Fruit fly (Drosophila melanogaster): ENCODE measurements around the gene Mco3.

- TF ChIP-seq Blimp-1 (GFP tag; optimal IDR thresholded peaks at IDR 0.05) (no peak), CG15336 (GFP tag; IDR thresholded peaks at IDR 0.05) (no peak), acj6 (GFP tag; optimal IDR thresholded peaks at IDR 0.05) (no peak), Ets21C (GFP tag; optimal IDR thresholded peaks at IDR 0.05) (no peak), spab (GFP tag; optimal IDR thresholded peaks at IDR 0.05) (no peak), Sox102F (GFP tag; optimal IDR thresholded peaks at IDR 0.05) (no peak), CG10631 (GFP tag; optimal IDR thresholded peaks at IDR 0.05) (no peak), Hr4 (GFP tag; optimal IDR thresholded peaks at IDR 0.05) (peak; percentile 47), CG9139 (GFP tag; optimal IDR thresholded peaks at IDR 0.05) (no peak), Hr39 (GFP tag; optimal IDR thresholded peaks at IDR 0.05) (no peak)
These were observed 14.5 kb upstream of the Mco3 start for dm6 chr3R:25882606-25883266.

Data from whole organism, prepupa.